Worm (Caenorhabditis elegans) whole organism, mixed stage, embryonic: Measurements from ENCODE around the gene C56G2.4.

Experiments used
- M03D4.4 ChIP-seq: sonication (generic microtip); optimal IDR thresholded peaks from 2 replicates; lab custom pipeline; 2017; ENCODE audit warnings: mild to moderate bottlenecking, missing genetic modification characterization, missing compliant biosample characterization
- bed-3 ChIP-seq: fragments of 200-800 bp; sonication (Bioruptor generic); optimal IDR thresholded peaks from 3 replicates; lab custom pipeline; 2018; ENCODE audit warnings: mild to moderate bottlenecking, missing genetic modification characterization, moderate library complexity, missing compliant biosample characterization
- ceh-43 ChIP-seq: fragments of 200-800 bp; sonication (Bioruptor generic); optimal IDR thresholded peaks from 2 replicates; lab custom pipeline; 2018; ENCODE audit warnings: mild to moderate bottlenecking, missing genetic modification characterization, moderate library complexity, missing compliant biosample characterization
- ces-1 ChIP-seq: fragments of 150-350 bp; optimal IDR thresholded peaks from 2 replicates; lab custom pipeline; 2014; ENCODE audit warnings: missing biosample characterization, missing genetic modification reagents, missing genetic modification characterization
- drap-1 ChIP-seq: fragments of 200-800 bp; sonication (Bioruptor generic); optimal IDR thresholded peaks from 3 replicates; lab custom pipeline; 2018; ENCODE audit warnings: mild to moderate bottlenecking, missing genetic modification characterization, missing compliant biosample characterization
- elt-1 ChIP-seq: sonication (generic microtip); optimal IDR thresholded peaks from 2 replicates; lab custom pipeline; 2017; ENCODE audit warnings: missing genetic modification characterization, mild to moderate bottlenecking, missing compliant biosample characterization, antibody characterized with exemption, moderate library complexity, borderline replicate concordance; ENCODE audit not compliant: insufficient read depth
- elt-3 ChIP-seq: fragments of 150-350 bp; optimal IDR thresholded peaks from 2 replicates; lab custom pipeline; 2014; ENCODE audit warnings: missing biosample characterization, missing genetic modification characterization
- flh-1 ChIP-seq: fragments of 200-800 bp; sonication (Bioruptor generic); optimal IDR thresholded peaks from 2 replicates; lab custom pipeline; 2018; ENCODE audit warnings: mild to moderate bottlenecking, missing genetic modification characterization, moderate library complexity, missing compliant biosample characterization
- hlh-1 ChIP-seq: fragments of 150-350 bp; optimal IDR thresholded peaks from 2 replicates; lab custom pipeline; 2014; ENCODE audit warnings: missing biosample characterization, missing genetic modification reagents, missing genetic modification characterization
- lin-13 ChIP-seq: fragments of 150-350 bp; optimal IDR thresholded peaks from 2 replicates; lab custom pipeline; 2014; ENCODE audit warnings: missing biosample characterization, missing genetic modification characterization
- lin-32 ChIP-seq: fragments of 200-800 bp; sonication (Bioruptor generic); optimal IDR thresholded peaks from 2 replicates; lab custom pipeline; 2018; ENCODE audit warnings: mild to moderate bottlenecking, missing genetic modification characterization, missing compliant biosample characterization
- mep-1 ChIP-seq: fragments of 150-350 bp; optimal IDR thresholded peaks from 2 replicates; lab custom pipeline; 2017; ENCODE audit warnings: missing biosample characterization, missing genetic modification reagents, missing genetic modification characterization, inconsistent platforms
- mls-2 ChIP-seq: sonication (generic microtip); optimal IDR thresholded peaks from 2 replicates; lab custom pipeline; 2016; ENCODE audit warnings: mild to moderate bottlenecking, missing genetic modification characterization, moderate library complexity, missing compliant biosample characterization
- nhr-12 ChIP-seq: fragments of 150-350 bp; optimal IDR thresholded peaks from 2 replicates; lab custom pipeline; 2014; ENCODE audit warnings: missing biosample characterization, missing genetic modification characterization
- nhr-2 ChIP-seq: fragments of 150-350 bp; optimal IDR thresholded peaks from 2 replicates; lab custom pipeline; 2014; ENCODE audit warnings: missing biosample characterization, missing genetic modification characterization
- nhr-237 ChIP-seq: fragments of 150-350 bp; optimal IDR thresholded peaks from 2 replicates; lab custom pipeline; 2014; ENCODE audit warnings: missing biosample characterization, missing genetic modification characterization
- nhr-28 ChIP-seq: fragments of 150-350 bp; optimal IDR thresholded peaks from 2 replicates; lab custom pipeline; 2014; ENCODE audit warnings: missing biosample characterization, missing genetic modification characterization
- nhr-76 ChIP-seq: sonication (generic microtip); optimal IDR thresholded peaks from 2 replicates; lab custom pipeline; 2017; ENCODE audit warnings: missing biosample characterization, missing genetic modification characterization
- pha-4 ChIP-seq: fragments of 150-350 bp; optimal IDR thresholded peaks from 2 replicates; lab custom pipeline; 2018; ENCODE audit warnings: missing biosample characterization, missing genetic modification reagents, missing genetic modification characterization
- sem-2 ChIP-seq: fragments of 200-800 bp; sonication (Bioruptor generic); optimal IDR thresholded peaks from 2 replicates; lab custom pipeline; 2018; ENCODE audit warnings: mild to moderate bottlenecking, missing genetic modification characterization, missing compliant biosample characterization
- snpc-4 ChIP-seq: fragments of 150-350 bp; optimal IDR thresholded peaks from 2 replicates; lab custom pipeline; 2014; ENCODE audit warnings: missing biosample characterization, missing genetic modification characterization
- sptf-1 ChIP-seq: sonication (generic microtip); optimal IDR thresholded peaks from 2 replicates; lab custom pipeline; 2017; ENCODE audit warnings: mild to moderate bottlenecking, missing genetic modification characterization, moderate library complexity, missing compliant biosample characterization
- tbx-8 ChIP-seq: fragments of 200-800 bp; sonication (Bioruptor generic); optimal IDR thresholded peaks from 2 replicates; lab custom pipeline; 2018; ENCODE audit warnings: mild to moderate bottlenecking, missing genetic modification characterization, moderate library complexity, missing compliant biosample characterization
- unc-120 ChIP-seq: sonication (generic microtip); optimal IDR thresholded peaks from 2 replicates; lab custom pipeline; 2017; ENCODE audit warnings: missing genetic modification characterization, missing compliant biosample characterization; ENCODE audit not compliant: poor library complexity, severe bottlenecking
- unc-39 ChIP-seq: fragments of 150-350 bp; optimal IDR thresholded peaks from 2 replicates; lab custom pipeline; 2014; ENCODE audit warnings: missing biosample characterization, missing genetic modification characterization
- unc-62 ChIP-seq: fragments of 150-350 bp; optimal IDR thresholded peaks from 2 replicates; lab custom pipeline; 2014; ENCODE audit warnings: missing biosample characterization, missing genetic modification reagents, missing genetic modification characterization
- ztf-11 ChIP-seq: fragments of 150-350 bp; optimal IDR thresholded peaks from 2 replicates; lab custom pipeline; 2014; ENCODE audit warnings: missing biosample characterization, missing genetic modification characterization

Gene C56G2.4

DNA sequence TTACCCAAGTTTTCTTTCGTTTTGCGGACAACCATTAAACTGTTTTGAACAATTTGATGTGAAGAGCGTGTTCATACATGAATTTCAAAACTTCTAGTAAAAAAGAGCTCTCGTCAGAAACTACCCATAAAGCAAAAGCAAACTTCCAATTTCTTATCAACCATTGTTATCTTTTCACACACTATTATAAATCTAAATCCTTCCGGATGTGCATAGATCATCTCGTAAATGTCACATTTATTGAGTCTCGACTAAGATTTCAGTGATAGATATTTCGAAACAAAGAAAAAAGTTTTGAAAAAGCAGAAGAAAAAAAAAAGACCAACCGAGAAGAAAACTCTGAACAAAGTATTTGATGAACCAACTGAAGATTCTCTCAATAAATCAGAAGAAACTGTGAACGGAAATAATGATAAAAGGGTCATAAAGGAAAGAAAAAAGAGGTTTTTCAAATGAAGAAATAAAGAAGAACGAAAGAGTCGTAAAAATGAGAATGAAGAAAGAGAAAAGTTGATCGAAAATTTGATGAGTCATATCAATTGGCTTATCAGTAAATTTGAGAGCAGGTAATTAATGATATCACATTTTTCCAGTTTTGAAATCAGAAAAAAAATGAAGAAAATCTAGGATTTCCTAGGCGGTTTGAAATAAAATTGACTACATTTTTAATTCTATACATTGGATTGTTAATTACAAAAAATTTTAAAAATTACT lies 40.9 kb upstream of the C56G2.4 start:
- TF ChIP-seq ces-1, result no peak
- TF ChIP-seq lin-13 (tag; lab: Kevin White, UChicago), result no peak
- TF ChIP-seq sptf-1, result no peak
- no peak for TF ChIP-seq M03D4.4 (tag; lab: Kevin White, UChicago)
- TF ChIP-seq elt-3 (tag; lab: Kevin White, UChicago), result no peak
- no peak for TF ChIP-seq nhr-12
- TF ChIP-seq sem-2 (GFP tag; lab: Kevin White, UChicago), result no peak
- TF ChIP-seq ztf-11, result no peak
- TF ChIP-seq elt-1, result no peak
- no peak for TF ChIP-seq lin-32 (GFP tag; lab: Kevin White, UChicago)
- TF ChIP-seq unc-39, result no peak
- no peak for TF ChIP-seq nhr-237
- no peak for TF ChIP-seq snpc-4 (tag; lab: Kevin White, UChicago)
- no peak for TF ChIP-seq pha-4 (tag; lab: Kevin White, UChicago)
- no peak for TF ChIP-seq tbx-8 (GFP tag; lab: Kevin White, UChicago)
- TF ChIP-seq bed-3 (GFP tag; lab: Kevin White, UChicago), result no peak
- TF ChIP-seq hlh-1 (tag; lab: Kevin White, UChicago), result no peak

DNA sequence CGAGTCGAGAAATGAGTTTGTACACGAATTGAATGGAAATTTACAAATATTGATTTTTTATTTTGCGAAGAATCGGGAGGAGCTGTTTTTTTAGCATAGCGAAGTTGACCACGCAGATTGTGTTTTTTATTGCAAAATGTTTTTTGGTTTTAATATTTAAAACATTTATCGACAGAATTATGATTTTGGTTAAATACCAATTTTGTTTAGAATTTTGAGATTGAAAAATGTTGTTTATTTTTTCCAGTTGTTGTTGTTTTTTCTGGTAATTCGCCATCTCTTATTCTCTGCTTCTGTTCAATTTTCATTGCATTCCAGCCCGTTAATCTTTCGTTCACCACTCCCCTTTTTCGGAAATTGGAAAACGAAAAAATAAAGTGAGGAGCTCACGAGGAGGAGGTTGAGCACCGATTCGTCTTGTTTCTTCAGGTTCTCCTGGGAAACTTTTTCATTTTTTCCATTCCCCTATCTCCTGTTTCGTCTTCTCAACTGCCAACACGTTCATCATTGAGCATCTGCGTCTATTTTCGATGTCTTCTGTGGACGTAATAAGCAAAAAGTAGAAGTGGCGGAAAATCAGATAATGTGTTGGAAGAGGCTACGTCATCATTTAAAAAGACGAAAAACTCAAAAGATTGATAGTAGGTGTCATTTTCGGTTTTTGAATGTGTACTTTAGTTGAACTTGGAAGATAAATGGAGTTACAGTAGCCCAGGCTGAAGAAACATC lies 35.4 kb upstream of the C56G2.4 start, which contains the start of gene F47D12.7:
Gene F47D12.7 (minus strand): TSS at position 51 of the 729 bp plus-strand sequence.
- TF ChIP-seq hlh-1 (tag; lab: Kevin White, UChicago) (no peak), M03D4.4 (tag; lab: Kevin White, UChicago) (no peak), nhr-76 (no peak), nhr-28 (tag; lab: Kevin White, UChicago) (no peak), ceh-43 (no peak), drap-1 (GFP tag; lab: Kevin White, UChicago) (no peak)

ce11 chrIII:6297599-6297998 lies 33.9 kb upstream of the C56G2.4 start:
- TF ChIP-seq ces-1 (peak; percentile 33), ztf-11 (no peak), lin-32 (GFP tag; lab: Kevin White, UChicago) (no peak)

- TF ChIP-seq nhr-12, result no peak
- TF ChIP-seq tbx-8 (GFP tag; lab: Kevin White, UChicago), result no peak
- TF ChIP-seq flh-1, result no peak
- TF ChIP-seq mls-2 (tag; lab: Kevin White, UChicago), result no peak
Observed at ce11 chrIII:6298131-6298530, 33.4 kb upstream of the C56G2.4 start, which contains the start of gene F47D12.3. TSS of gene F47D12.3 (plus strand) at chrIII:6298461.

DNA sequence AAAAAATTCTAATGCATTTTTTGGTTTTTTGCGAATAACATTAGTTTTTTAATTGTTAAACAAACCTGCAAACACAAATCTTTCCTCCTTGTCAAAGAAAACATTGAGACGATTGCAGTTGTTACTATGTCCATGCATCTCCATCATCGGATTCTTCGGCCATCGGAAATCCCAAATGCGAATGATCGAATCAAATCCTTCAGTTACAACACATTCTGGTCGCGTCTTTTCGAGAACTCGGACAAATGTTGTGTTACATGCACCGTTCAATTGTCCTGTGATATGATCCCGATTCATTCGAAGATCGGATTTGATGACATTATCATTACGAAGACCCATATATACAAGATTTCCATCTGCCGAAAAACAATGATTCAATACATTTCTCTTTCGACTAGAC lies 31.2 kb upstream of the C56G2.4 start:
- TF ChIP-seq nhr-76 (no peak), bed-3 (GFP tag; lab: Kevin White, UChicago) (no peak)

DNA sequence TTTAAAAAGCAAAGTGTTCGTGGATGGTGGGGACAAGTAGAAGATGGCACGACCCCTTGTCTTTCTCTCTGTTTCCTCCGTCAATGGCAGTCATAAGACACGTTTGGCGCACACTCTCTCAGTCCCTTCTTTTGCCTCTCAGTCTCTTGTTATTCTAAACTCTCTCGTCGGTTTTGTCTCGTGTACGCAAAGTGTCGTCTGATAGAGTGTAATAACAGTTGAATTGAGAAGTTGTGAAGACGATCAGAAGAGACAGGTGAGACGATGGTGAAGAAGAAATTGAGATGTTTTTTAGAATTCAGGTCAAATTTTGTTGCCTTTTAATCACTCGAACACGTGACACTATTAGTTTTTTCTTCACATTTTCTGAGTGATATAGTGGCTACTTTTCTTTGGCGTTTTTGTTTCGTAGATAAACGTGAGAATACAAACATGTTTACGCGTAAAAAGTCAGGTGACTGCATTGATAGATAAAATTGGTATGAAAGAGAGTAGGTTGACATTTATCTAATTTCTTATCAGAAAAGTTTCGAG lies 28.4 kb upstream of the C56G2.4 start, which contains the start of gene F47D12.9:
Gene F47D12.9 (minus strand): TSS at position 267 of the 534 bp plus-strand sequence.
- TF ChIP-seq elt-1, result no peak
- no peak for TF ChIP-seq nhr-2 (tag; lab: Kevin White, UChicago)
- TF ChIP-seq hlh-1 (tag; lab: Kevin White, UChicago), result peak; percentile 53
- TF ChIP-seq mep-1 (tag; lab: Kevin White, UChicago), result peak; percentile 54
- TF ChIP-seq unc-62 (GFP tag; lab: Kevin White, UChicago), result peak; percentile 10
- peak; percentile 28 for TF ChIP-seq ces-1
- no peak for TF ChIP-seq ztf-11
- TF ChIP-seq lin-13 (tag; lab: Kevin White, UChicago), result peak; percentile 39
- peak; percentile 62 for TF ChIP-seq pha-4 (tag; lab: Kevin White, UChicago)
- peak; percentile 20 for TF ChIP-seq unc-120 (tag; lab: Kevin White, UChicago)
